Worm (Caenorhabditis elegans) whole organism, L4 larva: ENCODE measurements around the gene F08F8.9.

Experiments used
- ZK337.2 ChIP-seq: fragments of 200-800 bp; sonication (Bioruptor generic); IDR thresholded peaks from 2 replicates; pipeline ENCODE4 v1.3.6; 2022; ENCODE audit warnings: missing genetic modification reagents, missing genetic modification characterization, missing compliant biosample characterization
- aha-1 ChIP-seq: fragments of 150-350 bp; peaks from one replicate; lab custom pipeline; 2014; ENCODE audit warnings: missing biosample characterization, missing genetic modification characterization
- ceh-28 ChIP-seq: fragments of 150-350 bp; optimal IDR thresholded peaks from 2 replicates; lab custom pipeline; 2014; ENCODE audit warnings: missing biosample characterization, missing genetic modification reagents, missing genetic modification characterization
- nhr-76 ChIP-seq: fragments of 150-350 bp; optimal IDR thresholded peaks from 2 replicates; lab custom pipeline; 2014; ENCODE audit warnings: missing biosample characterization, missing genetic modification characterization
- snpc-4 ChIP-seq: fragments of 150-350 bp; optimal IDR thresholded peaks from 2 replicates; lab custom pipeline; 2014; ENCODE audit warnings: missing biosample characterization, missing genetic modification characterization
- unc-130 ChIP-seq: sonication (generic microtip); optimal IDR thresholded peaks from 2 replicates; lab custom pipeline; 2016; ENCODE audit warnings: missing genetic modification reagents, missing genetic modification characterization, missing compliant biosample characterization
- unc-39 ChIP-seq: sonication (generic microtip); optimal IDR thresholded peaks from 2 replicates; lab custom pipeline; 2017; ENCODE audit warnings: missing biosample characterization, missing genetic modification characterization

DNA sequence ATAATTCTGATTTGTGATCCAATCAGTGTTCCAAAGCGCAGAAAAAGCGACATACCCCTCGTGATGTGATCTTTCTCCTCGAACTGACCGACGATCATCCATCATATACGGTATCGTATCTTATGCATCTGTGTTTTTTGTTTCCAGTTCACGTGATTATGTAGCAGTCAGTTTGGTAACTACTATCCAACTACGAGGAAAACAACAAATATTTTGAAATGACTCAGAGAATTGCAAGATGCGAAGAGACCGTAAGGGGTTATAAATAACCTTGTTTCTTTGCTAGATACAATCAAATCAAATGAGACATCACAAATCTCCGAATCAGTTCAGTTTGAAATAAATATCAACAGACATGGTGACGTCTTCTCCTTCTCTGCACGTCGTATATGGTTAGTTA is 53.6 kb downstream of the F08F8.9 start:
- TF ChIP-seq ceh-28 (no peak), unc-130 (GFP tag; lab: Kevin White, UChicago) (no peak), ZK337.2 (GFP tag; lab: Robert Waterston, UW) (no peak), aha-1 (tag; lab: Kevin White, UChicago) (no peak), nhr-76 (tag; lab: Kevin White, UChicago) (no peak), unc-39 (tag; lab: Kevin White, UChicago) (no peak), snpc-4 (tag; lab: Kevin White, UChicago) (no peak)
